Fruit fly (Drosophila melanogaster): Measurements from ENCODE around the gene CG3308.

The CG3308 gene

DNA sequence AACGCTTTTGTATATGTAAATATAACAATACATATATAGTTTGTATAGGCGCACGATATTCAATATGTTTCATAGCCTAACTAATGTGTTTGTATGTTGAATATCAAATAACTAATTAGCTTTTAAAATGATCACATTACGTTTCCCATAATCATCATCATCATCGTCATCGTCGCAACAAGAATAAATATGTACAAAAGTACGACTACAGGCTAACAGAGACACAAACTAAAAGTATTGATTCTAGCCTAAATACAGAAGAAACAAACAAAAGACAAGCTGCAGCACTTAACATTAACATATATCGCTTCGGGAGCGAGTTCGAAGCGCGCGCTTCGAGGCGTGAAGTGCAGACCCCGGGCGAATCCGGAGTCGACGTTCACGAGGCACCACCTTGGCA is 2.4 kb downstream of the CG3308 start (continued):
- TF ChIP-seq CG17829 (tag; optimal IDR thresholded peaks at IDR 0.05) (no peak), pzg (GFP tag; optimal IDR thresholded peaks at IDR 0.05) (no peak), CG4730 (GFP tag; IDR thresholded peaks at IDR 0.05) (no peak), Sox100B (GFP tag; optimal IDR thresholded peaks at IDR 0.05) (peak; percentile 16), dysf (GFP tag; IDR thresholded peaks at IDR 0.05) (no peak), schlank (tag; optimal IDR thresholded peaks at IDR 0.05) (no peak), mirr (GFP tag; optimal IDR thresholded peaks at IDR 0.05) (peak; percentile 62), ttk (GFP tag; IDR thresholded peaks at IDR 0.05) (no peak), CG5245 (GFP tag; optimal IDR thresholded peaks at IDR 0.05) (no peak), sqz (GFP tag; optimal IDR thresholded peaks at IDR 0.05) (no peak), Sry-β (GFP tag; optimal IDR thresholded peaks at IDR 0.05) (no peak), CG10274 (GFP tag; optimal IDR thresholded peaks at IDR 0.05) (no peak), CG6654 (GFP tag; optimal IDR thresholded peaks at IDR 0.05) (no peak), CG2202 (tag; optimal IDR thresholded peaks at IDR 0.05) (no peak), CG15073 (GFP tag; optimal IDR thresholded peaks at IDR 0.05) (no peak), slbo (GFP tag; IDR thresholded peaks at IDR 0.05) (no peak), Hmr (GFP tag; optimal IDR thresholded peaks at IDR 0.05) (peak; percentile 32), CG1647 (GFP tag; optimal IDR thresholded peaks at IDR 0.05) (no peak), Doc3 (GFP tag; IDR thresholded peaks at IDR 0.05; ENCODE audit: partially characterized antibody) (no peak), lbe (GFP tag; optimal IDR thresholded peaks at IDR 0.05) (no peak), CG17802 (tag; optimal IDR thresholded peaks at IDR 0.05) (no peak), CG10654 (GFP tag; optimal IDR thresholded peaks at IDR 0.05) (no peak), wor (GFP tag; IDR thresholded peaks at IDR 0.05) (no peak), usp (GFP tag; optimal IDR thresholded peaks at IDR 0.05) (no peak), fd102C (GFP tag; optimal IDR thresholded peaks at IDR 0.05) (no peak), fd3F (GFP tag; optimal IDR thresholded peaks at IDR 0.05) (no peak), CG32767 (GFP tag; IDR thresholded peaks at IDR 0.05) (no peak), Atf-2 (GFP tag; optimal IDR thresholded peaks at IDR 0.05) (no peak), NFAT (GFP tag; IDR thresholded peaks at IDR 0.05) (no peak), ftz-f1 (GFP tag; optimal IDR thresholded peaks at IDR 0.05) (no peak), CG32532 (GFP tag; IDR thresholded peaks at IDR 0.05) (no peak), da (GFP tag; optimal IDR thresholded peaks at IDR 0.05) (no peak), CG33557 (GFP tag; optimal IDR thresholded peaks at IDR 0.05) (no peak), CG2889 (GFP tag; IDR thresholded peaks at IDR 0.05) (no peak), fru (optimal IDR thresholded peaks at IDR 0.05) (no peak), Eip74EF (GFP tag; optimal IDR thresholded peaks at IDR 0.05) (peak in 1 of 2 experiments; percentile 8), PHDP (tag; optimal IDR thresholded peaks at IDR 0.05) (peak; percentile 48), BEAF-32 (GFP tag; optimal IDR thresholded peaks at IDR 0.05) (no peak), dimm (GFP tag; IDR thresholded peaks at IDR 0.05) (no peak), CG32772 (GFP tag; IDR thresholded peaks at IDR 0.05) (no peak), CG14860 (GFP tag; IDR thresholded peaks at IDR 0.05; ENCODE audit: partially characterized antibody) (no peak), row (GFP tag; IDR thresholded peaks at IDR 0.05) (no peak), gfzf (GFP tag; optimal IDR thresholded peaks at IDR 0.05) (no peak), CG31224 (GFP tag; IDR thresholded peaks at IDR 0.05) (no peak), gsb (GFP tag; IDR thresholded peaks at IDR 0.05) (no peak), CG12391 (tag; optimal IDR thresholded peaks at IDR 0.05) (no peak), CG10462 (GFP tag; optimal IDR thresholded peaks at IDR 0.05) (no peak), bbx (GFP tag; IDR thresholded peaks at IDR 0.05; ENCODE audit: partially characterized antibody) (no peak), Nf-YA (GFP tag; IDR thresholded peaks at IDR 0.05) (no peak), Side (GFP tag; optimal IDR thresholded peaks at IDR 0.05) (no peak), CG6254 (GFP tag; optimal IDR thresholded peaks at IDR 0.05) (peak; percentile 6), CG7556 (GFP tag; optimal IDR thresholded peaks at IDR 0.05) (peak; percentile 1)
